Worm (Caenorhabditis elegans): Measurements from ENCODE around the gene emb-8.

Gene emb-8

DNA sequence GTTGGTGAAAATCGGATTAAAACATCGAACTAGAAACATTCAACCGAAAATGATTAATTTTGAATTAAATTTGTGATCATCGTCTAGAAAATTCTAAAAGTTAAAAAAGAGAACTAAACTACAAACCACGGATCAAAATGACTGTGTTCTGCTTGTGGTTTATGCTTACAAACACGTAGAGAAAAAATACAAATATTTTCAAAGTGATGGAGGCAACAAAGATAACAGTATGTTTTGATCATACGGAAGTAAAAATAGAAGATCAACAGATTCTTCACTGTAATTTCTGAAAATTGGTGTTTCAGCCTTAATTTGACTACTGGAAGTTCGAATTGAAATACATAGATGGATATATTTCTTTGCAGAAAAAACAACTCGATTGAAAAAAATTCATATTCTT, 3.8 kb upstream of the emb-8 start:
- TF ChIP-seq elt-3 (tag; optimal IDR thresholded peaks at IDR 0.05) (no peak), ceh-9 (tag; optimal IDR thresholded peaks at IDR 0.05) (no peak), daf-12 (tag; optimal IDR thresholded peaks at IDR 0.05) (no peak), egl-27 (tag; optimal IDR thresholded peaks at IDR 0.05) (no peak), pqm-1 (tag; optimal IDR thresholded peaks at IDR 0.05) (no peak), nhr-11 (tag; optimal IDR thresholded peaks at IDR 0.05) (no peak), elt-1 (tag; optimal IDR thresholded peaks at IDR 0.05) (no peak), elt-2 (tag; optimal IDR thresholded peaks at IDR 0.05) (no peak)

- TF ChIP-seq nhr-43 (tag; optimal IDR thresholded peaks at IDR 0.05; ENCODE audit: poor library complexity, severe bottlenecking): peak; percentile 78
- peak; percentile 89 for TF ChIP-seq pqm-1 (tag; optimal IDR thresholded peaks at IDR 0.05)
- TF ChIP-seq nfya-1 (tag; optimal IDR thresholded peaks at IDR 0.05; ENCODE audit: insufficient read depth): peak; percentile 73
- peak; percentile 30 for TF ChIP-seq snpc-4 (tag; optimal IDR thresholded peaks at IDR 0.05)
- TF ChIP-seq elt-2 (tag; optimal IDR thresholded peaks at IDR 0.05): peak; percentile 80
- no peak for TF ChIP-seq ama-1 (optimal IDR thresholded peaks at IDR 0.05)
- TF ChIP-seq jun-1 (tag; optimal IDR thresholded peaks at IDR 0.05): peak; percentile 79
- TF ChIP-seq elt-1 (tag; optimal IDR thresholded peaks at IDR 0.05): peak; percentile 34
- peak; percentile 29 for TF ChIP-seq hmg-11 (tag; optimal IDR thresholded peaks at IDR 0.05)
- no peak for TF ChIP-seq nhr-12 (tag; optimal IDR thresholded peaks at IDR 0.05)
- no peak for TF ChIP-seq nhr-237 (tag; optimal IDR thresholded peaks at IDR 0.05)
- TF ChIP-seq ceh-28 (tag; optimal IDR thresholded peaks at IDR 0.05): peak; percentile 60
- no peak for TF ChIP-seq ztf-11 (tag; optimal IDR thresholded peaks at IDR 0.05)
- TF ChIP-seq nhr-25 (tag; optimal IDR thresholded peaks at IDR 0.05): peak; percentile 81
- peak; percentile 48 for TF ChIP-seq lsy-12 (tag; optimal IDR thresholded peaks at IDR 0.05)
- peak in 1 of 3 experiments; percentile 20 for TF ChIP-seq elt-3 (tag; optimal IDR thresholded peaks at IDR 0.05)
- TF ChIP-seq lin-15B (tag; optimal IDR thresholded peaks at IDR 0.05): peak; percentile 12
- TF ChIP-seq egl-5 (tag; optimal IDR thresholded peaks at IDR 0.05): no peak
- TF ChIP-seq pha-4 (tag; optimal IDR thresholded peaks at IDR 0.05): peak; percentile 85
- peak; percentile 44 for TF ChIP-seq nhr-23 (tag; optimal IDR thresholded peaks at IDR 0.05)
- no peak for TF ChIP-seq ceh-16 (tag; optimal IDR thresholded peaks at IDR 0.05)
These were observed 3.2 kb upstream of the emb-8 start for ce11 chrIII:5202641-5203040.

- TF ChIP-seq elt-1 (tag; optimal IDR thresholded peaks at IDR 0.05) (no peak), mml-1 (tag; optimal IDR thresholded peaks at IDR 0.05) (no peak), ama-1 (optimal IDR thresholded peaks at IDR 0.05) (no peak), ZK546.5 (tag; optimal IDR thresholded peaks at IDR 0.05) (no peak), nhr-43 (tag; optimal IDR thresholded peaks at IDR 0.05; ENCODE audit: poor library complexity, severe bottlenecking) (no peak), ceh-82 (tag; optimal IDR thresholded peaks at IDR 0.05) (no peak), nhr-12 (tag; optimal IDR thresholded peaks at IDR 0.05) (no peak), nhr-77 (tag; optimal IDR thresholded peaks at IDR 0.05) (no peak), sea-2 (GFP tag; optimal IDR thresholded peaks at IDR 0.05) (no peak), fkh-10 (GFP tag; optimal IDR thresholded peaks at IDR 0.05) (no peak), nhr-28 (tag; optimal IDR thresholded peaks at IDR 0.05) (no peak), R02D3.7 (tag; optimal IDR thresholded peaks at IDR 0.05) (no peak), egl-5 (tag; optimal IDR thresholded peaks at IDR 0.05) (no peak), lsy-12 (tag; optimal IDR thresholded peaks at IDR 0.05) (no peak), tbx-2 (tag; optimal IDR thresholded peaks at IDR 0.05) (no peak), nhr-25 (tag; optimal IDR thresholded peaks at IDR 0.05) (no peak), hmg-11 (tag; optimal IDR thresholded peaks at IDR 0.05) (no peak), nhr-237 (tag; optimal IDR thresholded peaks at IDR 0.05) (no peak), nhr-11 (tag; optimal IDR thresholded peaks at IDR 0.05) (no peak), nhr-67 (tag; optimal IDR thresholded peaks at IDR 0.05) (no peak), fkh-2 (tag; optimal IDR thresholded peaks at IDR 0.05) (no peak), elt-3 (tag; optimal IDR thresholded peaks at IDR 0.05) (peak in 2 of 3 experiments; percentile 42 to 64), pha-4 (tag; optimal IDR thresholded peaks at IDR 0.05) (peak; percentile 76), lin-39 (tag; optimal IDR thresholded peaks at IDR 0.05) (no peak), ceh-28 (tag; optimal IDR thresholded peaks at IDR 0.05) (peak; percentile 2), daf-12 (tag; optimal IDR thresholded peaks at IDR 0.05) (no peak), eor-1 (tag; optimal IDR thresholded peaks at IDR 0.05) (no peak), ceh-16 (tag; optimal IDR thresholded peaks at IDR 0.05) (no peak), mdl-1 (tag; optimal IDR thresholded peaks at IDR 0.05) (no peak), nhr-23 (tag; optimal IDR thresholded peaks at IDR 0.05) (peak; percentile 9), ztf-11 (tag; optimal IDR thresholded peaks at IDR 0.05) (no peak), zag-1 (tag; optimal IDR thresholded peaks at IDR 0.05) (no peak), ztf-4 (tag; optimal IDR thresholded peaks at IDR 0.05) (no peak), aly-2 (tag; optimal IDR thresholded peaks at IDR 0.05) (no peak), nfya-1 (tag; optimal IDR thresholded peaks at IDR 0.05; ENCODE audit: insufficient read depth) (no peak), skn-1 (tag; optimal IDR thresholded peaks at IDR 0.05) (no peak), ceh-9 (tag; optimal IDR thresholded peaks at IDR 0.05) (no peak), jun-1 (tag; optimal IDR thresholded peaks at IDR 0.05) (peak; percentile 45), lin-15B (tag; optimal IDR thresholded peaks at IDR 0.05) (no peak), fos-1 (tag; optimal IDR thresholded peaks at IDR 0.05) (no peak), unc-39 (tag; optimal IDR thresholded peaks at IDR 0.05) (no peak), snpc-4 (tag; optimal IDR thresholded peaks at IDR 0.05) (no peak), unc-62 (GFP tag; optimal IDR thresholded peaks at IDR 0.05) (no peak), nhr-76 (tag; optimal IDR thresholded peaks at IDR 0.05) (no peak), egl-27 (tag; optimal IDR thresholded peaks at IDR 0.05) (no peak)
These were observed 1.8 kb upstream of the emb-8 start for ce11 chrIII:5201267-5201666.

Measured in whole organism, L3 larva.